Worm (Caenorhabditis elegans) whole organism, late embryonic: ENCODE results near the gene nhr-232.

Source experiments
- ama-1 ChIP-seq: fragments of 150-350 bp; optimal IDR thresholded peaks from 2 replicates; lab custom pipeline; 2014
- dmd-4 ChIP-seq: sonication (generic microtip); optimal IDR thresholded peaks from 2 replicates; lab custom pipeline; 2016; ENCODE audit warnings: borderline replicate concordance, missing genetic modification characterization, missing compliant biosample characterization
- elt-2 ChIP-seq: sonication (generic microtip); optimal IDR thresholded peaks from 2 replicates; lab custom pipeline; 2016; ENCODE audit warnings: missing genetic modification reagents, missing genetic modification characterization, missing compliant biosample characterization

DNA sequence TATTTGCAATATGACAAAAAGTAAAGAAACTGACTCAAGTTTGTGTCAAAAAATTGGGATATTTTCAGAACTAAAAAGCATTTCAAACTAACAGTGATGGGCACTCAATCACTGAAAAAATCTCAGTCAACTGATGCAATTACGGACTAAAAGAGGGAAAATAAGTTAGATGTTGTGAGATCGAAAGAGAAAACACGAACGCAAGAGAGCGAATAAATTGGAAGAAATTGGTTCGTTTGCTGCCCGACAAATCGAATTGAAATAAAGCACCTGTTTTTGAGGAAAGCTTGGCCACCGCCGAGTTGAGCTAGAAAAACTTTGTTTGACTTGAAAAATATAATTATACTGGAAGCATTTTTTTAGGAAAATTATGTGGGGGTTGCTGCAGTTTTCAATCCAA, 10.1 kb downstream of the nhr-232 start:
- TF ChIP-seq dmd-4 (tag; lab: Kevin White, UChicago) (no peak), elt-2 (no peak), ama-1 (lab: Kevin White, UChicago) (no peak)
